Fruit fly (Drosophila melanogaster) whole organism, embryonic: ENCODE measurements around the gene Doc2.

Experiments
- Asciz ChIP-seq: fragments of 200-800 bp; sonication (Bioruptor generic); optimal IDR thresholded peaks from 2 replicates; lab custom pipeline; 2017; ENCODE audit warnings: missing biosample characterization, mild to moderate bottlenecking, missing genetic modification characterization, missing genetic modification reagents
- Atf-2 ChIP-seq: fragments of 200-800 bp; sonication (Bioruptor generic); optimal IDR thresholded peaks from 2 replicates; lab custom pipeline; 2016; ENCODE audit warnings: missing biosample characterization, missing genetic modification characterization
- Bgb ChIP-seq: fragments of 200-800 bp; sonication (Bioruptor generic); IDR thresholded peaks from 2 replicates; pipeline ENCODE4 v1.3.6; 2022; ENCODE audit warnings: missing biosample characterization, missing genetic modification characterization; ENCODE audit not compliant: partially characterized antibody
- CG10274 ChIP-seq: fragments of 200-800 bp; sonication (Bioruptor generic); optimal IDR thresholded peaks from 3 replicates; lab custom pipeline; 2017; ENCODE audit warnings: missing biosample characterization, mild to moderate bottlenecking, missing genetic modification characterization
- CG11504 ChIP-seq: fragments of 200-800 bp; sonication (Bioruptor generic); optimal IDR thresholded peaks from 3 replicates; lab custom pipeline; 2019; ENCODE audit warnings: missing biosample characterization, mild to moderate bottlenecking, missing genetic modification characterization, moderate library complexity
- CG12236 ChIP-seq: fragments of 200-800 bp; sonication (Bioruptor generic); optimal IDR thresholded peaks from 2 replicates; lab custom pipeline; 2016; ENCODE audit warnings: missing biosample characterization, missing genetic modification characterization
- CG12659 ChIP-seq: fragments of 200-800 bp; sonication (Bioruptor generic); optimal IDR thresholded peaks from 3 replicates; lab custom pipeline; 2017; ENCODE audit warnings: mild to moderate bottlenecking, missing biosample characterization, missing genetic modification reagents, missing genetic modification characterization
- CG17186 ChIP-seq: fragments of 200-800 bp; sonication (Bioruptor generic); optimal IDR thresholded peaks from 3 replicates; lab custom pipeline; 2017; ENCODE audit warnings: missing biosample characterization, missing genetic modification reagents, missing genetic modification characterization
- CG18476 ChIP-seq: fragments of 200-800 bp; sonication (Bioruptor generic); optimal IDR thresholded peaks from 2 replicates; lab custom pipeline; 2016; ENCODE audit warnings: missing biosample characterization, mild to moderate bottlenecking, missing genetic modification characterization
- CG32767 ChIP-seq: fragments of 200-800 bp; sonication (Bioruptor generic); IDR thresholded peaks from 2 replicates; pipeline ENCODE4 v1.3.6; 2022; ENCODE audit warnings: missing biosample characterization, missing genetic modification characterization
- CG3407 ChIP-seq: fragments of 200-800 bp; sonication (Bioruptor generic); optimal IDR thresholded peaks from 2 replicates; lab custom pipeline; 2018; ENCODE audit warnings: missing biosample characterization, mild to moderate bottlenecking, missing genetic modification characterization
- CG3995 ChIP-seq: fragments of 200-800 bp; sonication (Bioruptor generic); optimal IDR thresholded peaks from 3 replicates; lab custom pipeline; 2016; ENCODE audit warnings: missing biosample characterization, missing genetic modification characterization
- CG4707 ChIP-seq: fragments of 200-800 bp; sonication (Bioruptor generic); optimal IDR thresholded peaks from 2 replicates; lab custom pipeline; 2018; ENCODE audit warnings: missing biosample characterization, mild to moderate bottlenecking, missing genetic modification characterization, moderate library complexity
- CG4820 ChIP-seq: fragments of 200-800 bp; sonication (Bioruptor generic); optimal IDR thresholded peaks from 3 replicates; lab custom pipeline; 2016; ENCODE audit warnings: missing biosample characterization, missing genetic modification characterization
- CG5953 ChIP-seq: fragments of 200-800 bp; sonication (Bioruptor generic); IDR thresholded peaks from 2 replicates; pipeline ENCODE4 v1.3.6; 2022; ENCODE audit warnings: missing biosample characterization, missing genetic modification characterization
- CG7372 ChIP-seq: fragments of 200-800 bp; sonication (Bioruptor generic); IDR thresholded peaks from 2 replicates; pipeline ENCODE4 v1.3.6; 2022; ENCODE audit warnings: missing biosample characterization, missing genetic modification characterization
- CG7556 ChIP-seq: fragments of 200-800 bp; sonication (Bioruptor generic); optimal IDR thresholded peaks from 2 replicates; lab custom pipeline; 2017; ENCODE audit warnings: missing biosample characterization, mild to moderate bottlenecking, missing genetic modification characterization
- CG7786 ChIP-seq: fragments of 200-800 bp; sonication (Bioruptor generic); optimal IDR thresholded peaks from 2 replicates; lab custom pipeline; 2016; ENCODE audit warnings: missing biosample characterization, missing genetic modification characterization
- CG8388 ChIP-seq: fragments of 200-800 bp; sonication (Bioruptor generic); optimal IDR thresholded peaks from 2 replicates; lab custom pipeline; 2019; ENCODE audit warnings: missing biosample characterization, mild to moderate bottlenecking, missing genetic modification characterization, moderate library complexity
- CG8924 ChIP-seq: fragments of 200-800 bp; optimal IDR thresholded peaks from 3 replicates; lab custom pipeline; 2019; ENCODE audit warnings: missing biosample characterization, mild to moderate bottlenecking, missing genetic modification characterization, moderate library complexity
- CG9437 ChIP-seq: fragments of 200-800 bp; sonication (Bioruptor generic); optimal IDR thresholded peaks from 2 replicates; lab custom pipeline; 2018; ENCODE audit warnings: missing biosample characterization, mild to moderate bottlenecking, missing genetic modification characterization
- CkIIα-i1 ChIP-seq: fragments of 200-800 bp; sonication (Bioruptor generic); IDR thresholded peaks from 2 replicates; pipeline ENCODE4 v1.3.6; 2022; ENCODE audit warnings: missing biosample characterization, missing genetic modification characterization
- CoRest ChIP-seq: fragments of 200-800 bp; sonication (Bioruptor generic); optimal IDR thresholded peaks from 3 replicates; lab custom pipeline; 2018; ENCODE audit warnings: missing biosample characterization, mild to moderate bottlenecking, missing genetic modification characterization, moderate library complexity
- D ChIP-seq, 2 experiments: fragments of 200-800 bp in 1 of 2; fragments of >200 bp in 1 of 2; sonication (Bioruptor generic) in 1 of 2; optimal IDR thresholded peaks; 2 replicates in 1 of 2; 3 replicates in 1 of 2; lab custom pipeline; 2017; ENCODE audit warnings: mild to moderate bottlenecking in 1 of 2, missing biosample characterization in 1 of 2, missing genetic modification characterization in 1 of 2, missing genetic modification reagents in 1 of 2
- Dad ChIP-seq: fragments of 200-800 bp; sonication (Bioruptor generic); optimal IDR thresholded peaks from 3 replicates; lab custom pipeline; 2016; ENCODE audit warnings: missing biosample characterization, missing genetic modification characterization
- Doc3 ChIP-seq: fragments of 200-800 bp; sonication (Bioruptor generic); IDR thresholded peaks from 3 replicates; pipeline ENCODE4 v1.3.6; 2022; ENCODE audit warnings: missing biosample characterization, missing genetic modification characterization; ENCODE audit not compliant: partially characterized antibody
- Drgx ChIP-seq: fragments of 200-800 bp; sonication (Bioruptor generic); IDR thresholded peaks from 2 replicates; pipeline ENCODE4 v1.3.6; 2022; ENCODE audit warnings: missing biosample characterization, missing genetic modification characterization
- HmgZ ChIP-seq: fragments of 200-800 bp; sonication (Bioruptor generic); optimal IDR thresholded peaks from 2 replicates; lab custom pipeline; 2018; ENCODE audit warnings: missing biosample characterization, mild to moderate bottlenecking, missing genetic modification characterization
- Kr ChIP-seq: fragments of 200-800 bp; sonication (Bioruptor generic); optimal IDR thresholded peaks from 2 replicates; lab custom pipeline; 2017; ENCODE audit warnings: missing biosample characterization, mild to moderate bottlenecking, missing genetic modification characterization
- Oli ChIP-seq: fragments of 200-800 bp; sonication (Bioruptor generic); optimal IDR thresholded peaks from 2 replicates; lab custom pipeline; 2018; ENCODE audit warnings: missing biosample characterization, mild to moderate bottlenecking, missing genetic modification characterization, moderate library complexity
- Ptx1 ChIP-seq: fragments of 200-800 bp; sonication (Bioruptor generic); IDR thresholded peaks from 2 replicates; pipeline ENCODE4 v1.3.6; 2022; ENCODE audit warnings: missing biosample characterization, missing genetic modification characterization
- Ravus ChIP-seq: fragments of 200-800 bp; sonication (Bioruptor generic); IDR thresholded peaks from 2 replicates; pipeline ENCODE4 v1.3.6; 2022; ENCODE audit warnings: missing biosample characterization, missing genetic modification characterization
- Ssrp ChIP-seq: fragments of 200-800 bp; sonication (Bioruptor generic); optimal IDR thresholded peaks from 2 replicates; lab custom pipeline; 2018; ENCODE audit warnings: missing biosample characterization, mild to moderate bottlenecking, missing genetic modification characterization, moderate library complexity
- Xrp1 ChIP-seq: fragments of 200-800 bp; sonication (Bioruptor generic); IDR thresholded peaks from 2 replicates; pipeline ENCODE4 v1.3.6; 2022; ENCODE audit warnings: missing biosample characterization, missing genetic modification characterization
- amos ChIP-seq: fragments of 200-800 bp; sonication (Bioruptor generic); IDR thresholded peaks from 2 replicates; pipeline ENCODE4 v1.3.6; 2022; ENCODE audit warnings: missing biosample characterization, missing genetic modification characterization; ENCODE audit not compliant: partially characterized antibody
- aop ChIP-seq: fragments of 200-800 bp; sonication (Bioruptor generic); IDR thresholded peaks from 2 replicates; pipeline ENCODE4 v1.3.6; 2022; ENCODE audit warnings: missing biosample characterization, missing genetic modification characterization
- br ChIP-seq: fragments of >200 bp; optimal IDR thresholded peaks from 2 replicates; lab custom pipeline; 2017
- crc ChIP-seq: fragments of 200-800 bp; sonication (Bioruptor generic); optimal IDR thresholded peaks from 2 replicates; lab custom pipeline; 2016; ENCODE audit warnings: missing biosample characterization, missing genetic modification characterization
- fd64A ChIP-seq: fragments of 200-800 bp; sonication (Bioruptor generic); optimal IDR thresholded peaks from 3 replicates; lab custom pipeline; 2018; ENCODE audit warnings: missing biosample characterization, mild to moderate bottlenecking, missing genetic modification characterization
- fd96Cb ChIP-seq: fragments of 200-800 bp; sonication (Bioruptor generic); optimal IDR thresholded peaks from 2 replicates; lab custom pipeline; 2018; ENCODE audit warnings: missing biosample characterization, mild to moderate bottlenecking, missing genetic modification characterization, moderate library complexity
- grau ChIP-seq: fragments of 200-800 bp; optimal IDR thresholded peaks from 3 replicates; lab custom pipeline; 2019; ENCODE audit warnings: missing biosample characterization, mild to moderate bottlenecking, missing genetic modification characterization, moderate library complexity
- gro ChIP-seq: fragments of 200-800 bp; sonication (Bioruptor generic); optimal IDR thresholded peaks from 2 replicates; lab custom pipeline; 2016; ENCODE audit warnings: missing biosample characterization, missing genetic modification characterization
- ind ChIP-seq: fragments of 200-800 bp; sonication (Bioruptor generic); optimal IDR thresholded peaks from 3 replicates; lab custom pipeline; 2016; ENCODE audit warnings: missing biosample characterization, missing genetic modification characterization
- ken ChIP-seq: fragments of 200-800 bp; sonication (Bioruptor generic); IDR thresholded peaks from 3 replicates; pipeline ENCODE4 v1.3.6; 2022; ENCODE audit warnings: missing biosample characterization, missing genetic modification characterization
- mam ChIP-seq: fragments of 200-800 bp; sonication (Bioruptor generic); optimal IDR thresholded peaks from 3 replicates; lab custom pipeline; 2016; ENCODE audit warnings: missing biosample characterization, missing genetic modification characterization
- ranshi ChIP-seq: fragments of 200-800 bp; sonication (Bioruptor generic); IDR thresholded peaks from 2 replicates; pipeline ENCODE4 v1.3.6; 2022; ENCODE audit warnings: missing biosample characterization, missing genetic modification characterization
- sens-2 ChIP-seq: fragments of 200-800 bp; sonication (Bioruptor generic); IDR thresholded peaks from 2 replicates; pipeline ENCODE4 v1.3.6; 2022; ENCODE audit warnings: missing biosample characterization, missing genetic modification characterization
- slp2 ChIP-seq: fragments of 200-800 bp; sonication (Bioruptor generic); optimal IDR thresholded peaks from 2 replicates; lab custom pipeline; 2016; ENCODE audit warnings: missing biosample characterization, missing genetic modification characterization
- sr ChIP-seq: fragments of 200-800 bp; sonication (Bioruptor generic); IDR thresholded peaks from 3 replicates; pipeline ENCODE4 v1.3.6; 2022; ENCODE audit warnings: missing biosample characterization, missing genetic modification characterization
- tgo ChIP-seq: fragments of 200-800 bp; sonication (Bioruptor generic); IDR thresholded peaks from 3 replicates; pipeline ENCODE4 v1.3.6; 2022; ENCODE audit warnings: missing biosample characterization, missing genetic modification characterization
- wdn ChIP-seq: fragments of 200-800 bp; sonication (Bioruptor generic); IDR thresholded peaks from 2 replicates; pipeline ENCODE4 v1.3.6; 2022; ENCODE audit warnings: missing biosample characterization, missing genetic modification characterization

Doc2 gene

DNA sequence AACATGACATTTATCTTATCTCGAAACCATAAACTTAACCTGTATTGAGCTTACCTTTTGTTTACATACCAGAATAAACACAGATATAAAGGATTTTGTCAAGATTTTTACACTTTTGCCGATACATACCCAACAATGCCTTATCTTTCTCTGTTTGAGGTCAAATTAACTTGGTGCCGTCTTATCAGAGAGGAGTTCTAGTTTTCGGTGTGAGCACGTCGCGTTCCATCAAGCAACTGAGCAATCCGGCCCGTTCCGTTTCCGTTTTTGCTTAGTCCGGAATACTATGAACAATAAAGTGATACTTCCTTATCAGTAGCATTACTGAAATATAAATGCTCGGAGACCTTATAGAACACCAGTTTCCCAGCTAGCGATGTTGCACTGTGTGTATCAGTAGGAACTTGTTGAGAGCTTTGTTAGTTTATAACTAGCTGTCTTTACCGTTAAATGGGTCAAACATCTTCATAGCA is 33.2 kb downstream of the Doc2 start, which contains the start of gene Galk (continued):
- TF ChIP-seq sr (GFP tag; lab: Robert Waterston, UW) (no peak), ind (GFP tag; lab: Kevin White, UChicago) (peak; percentile 71), gro (GFP tag; lab: Kevin White, UChicago) (peak; percentile 68), CG3995 (GFP tag; lab: Kevin White, UChicago) (no peak), Bgb (no peak; the same call in 1 of the 2 replicates), wdn (peak; percentile 68), CG7786 (GFP tag; lab: Kevin White, UChicago) (peak; percentile 24), sens-2 (no peak; the same call in 1 of the 2 replicates), fd96Cb (tag; lab: Kevin White, UChicago) (no peak), slp2 (GFP tag; lab: Kevin White, UChicago) (no peak), Oli (tag; lab: Kevin White, UChicago) (no peak), CG9437 (GFP tag; lab: Kevin White, UChicago) (peak; percentile 40), Doc3 (GFP tag; lab: Robert Waterston, UW) (no peak), Ravus (GFP tag; lab: Robert Waterston, UW) (peak; percentile 4; the same call in 1 of the 2 replicates), CG3407 (peak; percentile 62), ken (GFP tag; lab: Robert Waterston, UW) (peak; percentile 62; the same call in 1 of the 3 replicates), CG4820 (peak; percentile 39), HmgZ (tag; lab: Kevin White, UChicago) (peak; percentile 77), Asciz (GFP tag; lab: Kevin White, UChicago) (peak; percentile 74), CG11504 (peak; percentile 36), Kr (no peak), grau (tag; lab: Kevin White, UChicago) (peak; percentile 97), br (lab: Kevin White, UChicago) (no peak), Xrp1 (GFP tag; lab: Robert Waterston, UW) (no peak; the same call in 1 of the 2 replicates), CG7372 (GFP tag; lab: Robert Waterston, UW) (peak; percentile 54), CG10274 (GFP tag; lab: Kevin White, UChicago) (peak; percentile 11), CG8924 (tag; lab: Kevin White, UChicago) (peak; percentile 42), tgo (GFP tag; lab: Robert Waterston, UW) (peak; percentile 66; the same call in 2 of the 3 replicates), crc (GFP tag; lab: Kevin White, UChicago) (no peak), aop (GFP tag; lab: Robert Waterston, UW) (peak; percentile 74; the same call in 1 of the 2 replicates), CG7556 (GFP tag; lab: Kevin White, UChicago) (peak; percentile 28), Ptx1 (GFP tag; lab: Robert Waterston, UW) (peak; percentile 65), mam (GFP tag; lab: Kevin White, UChicago) (peak; percentile 82), fd64A (GFP tag; lab: Kevin White, UChicago) (peak; percentile 83), Dad (GFP tag; lab: Kevin White, UChicago) (no peak), Ssrp (tag; lab: Kevin White, UChicago) (no peak), CG8388 (GFP tag; lab: Kevin White, UChicago) (no peak), CG17186 (no peak), CG12236 (GFP tag; lab: Kevin White, UChicago) (no peak), CG4707 (GFP tag; lab: Kevin White, UChicago) (peak; percentile 53), CG32767 (GFP tag; lab: Robert Waterston, UW) (no peak), Atf-2 (GFP tag; lab: Kevin White, UChicago) (no peak), amos (GFP tag; lab: Robert Waterston, UW) (no peak), CG18476 (peak; percentile 8), Drgx (GFP tag; lab: Robert Waterston, UW) (no peak), CkIIα-i1 (no peak), D (optimal IDR thresholded peaks at IDR 0.05; lab: Kevin White, UChicago) (no peak), D (GFP tag; optimal IDR thresholded peaks at IDR 0.05; lab: Kevin White, UChicago) (peak; percentile 1), CG12659 (GFP tag; lab: Kevin White, UChicago) (peak; percentile 28), CG5953 (GFP tag; lab: Robert Waterston, UW) (peak; percentile 50; the same call in 1 of the 2 replicates), CoRest (no peak), ranshi (peak; percentile 59; the same call in 1 of the 2 replicates)
